Fruit fly (Drosophila melanogaster) whole organism, prepupa: ENCODE results near the gene mof.
A peak's percentile ranks its signal among the peaks of the same experiment; 100 is the strongest.

Experiments used
- CG10631 ChIP-seq: fragments of 200-800 bp; sonication (Bioruptor generic); optimal IDR thresholded peaks from 2 replicates; lab custom pipeline; 2016; ENCODE audit warnings: missing biosample characterization, missing genetic modification characterization
- CG10669 ChIP-seq: fragments of 200-800 bp; sonication (Bioruptor generic); optimal IDR thresholded peaks from 3 replicates; lab custom pipeline; 2018; ENCODE audit warnings: missing biosample characterization, mild to moderate bottlenecking, missing genetic modification characterization, moderate library complexity
- CG11762 ChIP-seq: fragments of 200-800 bp; sonication (Bioruptor generic); optimal IDR thresholded peaks from 3 replicates; lab custom pipeline; 2016; ENCODE audit warnings: missing biosample characterization, missing genetic modification characterization; ENCODE audit not compliant: insufficient read depth
- CG11902 ChIP-seq: fragments of 200-800 bp; sonication (Bioruptor generic); optimal IDR thresholded peaks from 3 replicates; lab custom pipeline; 2016; ENCODE audit warnings: missing biosample characterization, missing genetic modification characterization
- CG1621 ChIP-seq: fragments of 200-800 bp; sonication (Bioruptor generic); optimal IDR thresholded peaks from 3 replicates; lab custom pipeline; 2018; ENCODE audit warnings: missing biosample characterization, mild to moderate bottlenecking, missing genetic modification characterization
- CG16779 ChIP-seq: fragments of 200-800 bp; sonication (Bioruptor generic); optimal IDR thresholded peaks from 3 replicates; lab custom pipeline; 2017; ENCODE audit warnings: missing biosample characterization, mild to moderate bottlenecking, missing genetic modification characterization
- CG3032 ChIP-seq: fragments of 200-800 bp; optimal IDR thresholded peaks from 2 replicates; lab custom pipeline; 2019; ENCODE audit warnings: missing biosample characterization, mild to moderate bottlenecking, missing genetic modification characterization, moderate library complexity
- CG32006 ChIP-seq: fragments of 200-800 bp; sonication (Bioruptor generic); optimal IDR thresholded peaks from 3 replicates; lab custom pipeline; 2017; ENCODE audit warnings: missing biosample characterization, mild to moderate bottlenecking, missing genetic modification characterization
- CG34406 ChIP-seq: fragments of 200-800 bp; sonication (Bioruptor generic); optimal IDR thresholded peaks from 3 replicates; lab custom pipeline; 2016; ENCODE audit warnings: missing biosample characterization, missing genetic modification characterization
- CG6163 ChIP-seq: fragments of 200-800 bp; sonication (Bioruptor generic); IDR thresholded peaks from 3 replicates; pipeline ENCODE4 v1.3.6; 2022; ENCODE audit warnings: missing biosample characterization, missing genetic modification characterization
- CG6276 ChIP-seq: fragments of 200-800 bp; sonication (Bioruptor generic); optimal IDR thresholded peaks from 2 replicates; lab custom pipeline; 2017; ENCODE audit warnings: missing biosample characterization, mild to moderate bottlenecking, missing genetic modification characterization
- CG6792 ChIP-seq: fragments of 200-800 bp; sonication (Bioruptor generic); optimal IDR thresholded peaks from 3 replicates; lab custom pipeline; 2016; ENCODE audit warnings: missing biosample characterization, missing genetic modification characterization
- CG6808 ChIP-seq: fragments of 200-800 bp; sonication (Bioruptor generic); optimal IDR thresholded peaks from 3 replicates; lab custom pipeline; 2017; ENCODE audit warnings: missing biosample characterization, missing genetic modification characterization, mild to moderate bottlenecking, moderate library complexity, missing genetic modification reagents
- CG7368 ChIP-seq: fragments of 200-800 bp; sonication (Bioruptor generic); optimal IDR thresholded peaks from 3 replicates; lab custom pipeline; 2016; ENCODE audit warnings: missing biosample characterization, missing genetic modification characterization
- CG8319 ChIP-seq: fragments of 200-800 bp; sonication (Bioruptor generic); optimal IDR thresholded peaks from 3 replicates; lab custom pipeline; 2016; ENCODE audit warnings: missing biosample characterization, missing genetic modification characterization
- CG8632 ChIP-seq: fragments of 200-800 bp; sonication (Bioruptor generic); optimal IDR thresholded peaks from 3 replicates; lab custom pipeline; 2016; ENCODE audit warnings: missing biosample characterization, missing genetic modification characterization
- Eip75B ChIP-seq: fragments of 200-800 bp; sonication (Bioruptor generic); optimal IDR thresholded peaks from 3 replicates; lab custom pipeline; 2016; ENCODE audit warnings: missing biosample characterization, missing genetic modification characterization
- Eip78C ChIP-seq: fragments of 200-800 bp; sonication (Bioruptor generic); peaks from one replicate; lab custom pipeline; 2016; ENCODE audit warnings: missing biosample characterization, missing genetic modification characterization
- Hr39 ChIP-seq: fragments of 200-800 bp; sonication (Bioruptor generic); optimal IDR thresholded peaks from 2 replicates; lab custom pipeline; 2016; ENCODE audit warnings: missing biosample characterization, missing genetic modification characterization
- Lpt ChIP-seq: fragments of 200-800 bp; sonication (Bioruptor generic); optimal IDR thresholded peaks from 3 replicates; lab custom pipeline; 2016; ENCODE audit warnings: missing biosample characterization, missing genetic modification characterization
- Met ChIP-seq: fragments of 200-800 bp; sonication (Bioruptor generic); optimal IDR thresholded peaks from 3 replicates; lab custom pipeline; 2016; ENCODE audit warnings: missing biosample characterization, missing genetic modification characterization
- Sox14 ChIP-seq: fragments of 200-800 bp; sonication (Bioruptor generic); optimal IDR thresholded peaks from 3 replicates; lab custom pipeline; 2016; ENCODE audit warnings: missing biosample characterization, missing genetic modification characterization
- Sox15 ChIP-seq: fragments of 200-800 bp; sonication (Bioruptor generic); optimal IDR thresholded peaks from 3 replicates; lab custom pipeline; 2016; ENCODE audit warnings: missing biosample characterization, missing genetic modification characterization
- cyc ChIP-seq: fragments of 200-800 bp; sonication (Bioruptor generic); optimal IDR thresholded peaks from 3 replicates; lab custom pipeline; 2016; ENCODE audit warnings: missing biosample characterization, missing genetic modification characterization
- dac ChIP-seq: fragments of 200-800 bp; sonication (Bioruptor generic); optimal IDR thresholded peaks from 2 replicates; lab custom pipeline; 2017; ENCODE audit warnings: missing biosample characterization, mild to moderate bottlenecking, missing genetic modification characterization
- eg ChIP-seq: fragments of 200-800 bp; sonication (Bioruptor generic); IDR thresholded peaks from 3 replicates; pipeline ENCODE4 v1.3.6; 2022; ENCODE audit warnings: missing biosample characterization, missing genetic modification characterization
- esn ChIP-seq: fragments of 200-800 bp; sonication (Bioruptor generic); optimal IDR thresholded peaks from 2 replicates; lab custom pipeline; 2016; ENCODE audit warnings: missing biosample characterization, mild to moderate bottlenecking, missing genetic modification characterization, moderate library complexity
- fd85E ChIP-seq: fragments of 200-800 bp; sonication (Bioruptor generic); optimal IDR thresholded peaks from 3 replicates; lab custom pipeline; 2016; ENCODE audit warnings: missing biosample characterization, missing genetic modification characterization
- fkh ChIP-seq: fragments of 200-800 bp; sonication (Bioruptor generic); optimal IDR thresholded peaks from 3 replicates; lab custom pipeline; 2017; ENCODE audit warnings: missing biosample characterization, mild to moderate bottlenecking, missing genetic modification characterization, moderate library complexity
- lz ChIP-seq: fragments of 200-800 bp; sonication (Bioruptor generic); optimal IDR thresholded peaks from 3 replicates; lab custom pipeline; 2016; ENCODE audit warnings: missing biosample characterization, missing genetic modification characterization
- salr ChIP-seq, 2 experiments: fragments of 200-800 bp; sonication (Bioruptor generic); optimal IDR thresholded peaks; 3 replicates each; lab custom pipeline; 2016 to 2018; ENCODE audit warnings: missing biosample characterization in 2 of 2, missing genetic modification characterization in 2 of 2, mild to moderate bottlenecking in 1 of 2
- spab ChIP-seq: fragments of 200-800 bp; sonication (Bioruptor generic); optimal IDR thresholded peaks from 2 replicates; lab custom pipeline; 2017; ENCODE audit warnings: missing biosample characterization, mild to moderate bottlenecking, missing genetic modification characterization, missing genetic modification reagents
- ss ChIP-seq, 2 experiments: fragments of 200-800 bp; sonication (Bioruptor generic); optimal IDR thresholded peaks; 2 replicates in 1 of 2; 3 replicates in 1 of 2; lab custom pipeline; 2017 to 2018; ENCODE audit warnings: mild to moderate bottlenecking in 2 of 2, missing biosample characterization in 2 of 2, missing genetic modification characterization in 2 of 2, moderate library complexity in 1 of 2
- topi ChIP-seq: fragments of 200-800 bp; sonication (Bioruptor generic); optimal IDR thresholded peaks from 3 replicates; lab custom pipeline; 2016; ENCODE audit warnings: missing biosample characterization, missing genetic modification characterization
- vri ChIP-seq: fragments of 200-800 bp; sonication (Bioruptor generic); optimal IDR thresholded peaks from 3 replicates; lab custom pipeline; 2016; ENCODE audit warnings: missing biosample characterization, mild to moderate bottlenecking, missing genetic modification characterization

Gene mof

DNA sequence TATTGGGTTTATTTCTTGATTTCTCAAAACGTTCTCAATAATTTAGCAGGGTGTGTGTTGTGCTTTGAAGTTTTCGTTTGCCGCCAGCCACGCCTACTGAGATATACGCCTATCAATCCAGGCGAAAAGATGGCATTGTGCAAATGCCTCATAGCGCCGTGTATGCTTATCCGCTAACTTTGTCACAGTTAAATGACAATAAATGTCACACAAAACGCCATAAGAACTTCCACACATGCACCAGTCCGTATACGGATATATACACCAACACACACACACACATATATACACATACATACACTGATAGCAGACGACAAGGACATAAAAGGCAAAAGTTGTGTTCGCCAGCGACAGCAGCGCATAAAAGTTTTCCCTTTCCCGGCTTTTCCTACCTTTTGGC is 11.6 kb downstream of the mof start, which contains the start of gene CG43137:
Gene CG43137 (minus strand): TSS at position 101 of the 400 bp plus-strand sequence.
- TF ChIP-seq CG6792 (GFP tag; lab: Kevin White, UChicago) (no peak), Sox15 (no peak), topi (GFP tag; lab: Kevin White, UChicago) (no peak), spab (no peak), dac (GFP tag; lab: Kevin White, UChicago) (no peak), salr (GFP tag; optimal IDR thresholded peaks at IDR 0.05; lab: Kevin White, UChicago) (no peak), CG10631 (no peak), CG8632 (GFP tag; lab: Kevin White, UChicago) (no peak), ss (GFP tag; optimal IDR thresholded peaks at IDR 0.05; lab: Kevin White, UChicago) (no peak), Hr39 (GFP tag; lab: Kevin White, UChicago) (no peak), fkh (GFP tag; lab: Kevin White, UChicago) (no peak), eg (GFP tag; lab: Robert Waterston, UW) (no peak), CG11762 (GFP tag; lab: Kevin White, UChicago) (no peak), CG11902 (GFP tag; lab: Kevin White, UChicago) (no peak), fd85E (no peak), Met (GFP tag; lab: Kevin White, UChicago) (no peak), CG1621 (no peak)

DNA sequence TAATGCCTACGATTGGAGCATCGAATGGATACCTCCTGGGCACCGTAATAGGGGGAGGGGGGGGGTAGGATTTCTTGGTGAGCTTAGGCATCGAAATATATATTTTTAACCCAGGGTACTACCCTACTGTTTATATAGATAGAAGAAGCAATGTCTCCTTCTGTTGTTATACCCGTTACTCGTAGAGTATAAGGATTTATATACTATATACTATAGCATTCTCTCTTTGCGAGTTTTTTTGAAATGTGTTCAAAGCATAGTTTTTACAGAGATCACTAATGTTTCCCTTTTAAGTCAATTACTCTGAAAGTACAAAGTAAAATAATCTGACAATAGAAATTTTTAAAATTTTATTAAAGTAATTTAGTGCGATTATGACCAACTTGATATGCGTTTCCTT is 23.2 kb downstream of the mof start, which contains the start of gene CG43136:
Gene CG43136 (plus strand): TSS at position 301 of the 400 bp plus-strand sequence.
- no peak for TF ChIP-seq Sox14 (GFP tag; lab: Kevin White, UChicago)
- no peak for TF ChIP-seq CG6808 (GFP tag; lab: Kevin White, UChicago)
- no peak for TF ChIP-seq CG32006
- no peak for TF ChIP-seq Met (GFP tag; lab: Kevin White, UChicago)
- TF ChIP-seq CG3032, result no peak
- TF ChIP-seq CG8632 (GFP tag; lab: Kevin White, UChicago), result no peak
- TF ChIP-seq vri (GFP tag; lab: Kevin White, UChicago), result no peak
- no peak for TF ChIP-seq CG8319 (GFP tag; lab: Kevin White, UChicago)
- TF ChIP-seq CG7368 (GFP tag; lab: Kevin White, UChicago), result no peak
- TF ChIP-seq Eip75B (GFP tag; lab: Kevin White, UChicago), result no peak
- no peak for TF ChIP-seq lz (GFP tag; lab: Kevin White, UChicago)
- no peak for TF ChIP-seq CG11762 (GFP tag; lab: Kevin White, UChicago)
- TF ChIP-seq, all 60 proteins: peak for 0

DNA sequence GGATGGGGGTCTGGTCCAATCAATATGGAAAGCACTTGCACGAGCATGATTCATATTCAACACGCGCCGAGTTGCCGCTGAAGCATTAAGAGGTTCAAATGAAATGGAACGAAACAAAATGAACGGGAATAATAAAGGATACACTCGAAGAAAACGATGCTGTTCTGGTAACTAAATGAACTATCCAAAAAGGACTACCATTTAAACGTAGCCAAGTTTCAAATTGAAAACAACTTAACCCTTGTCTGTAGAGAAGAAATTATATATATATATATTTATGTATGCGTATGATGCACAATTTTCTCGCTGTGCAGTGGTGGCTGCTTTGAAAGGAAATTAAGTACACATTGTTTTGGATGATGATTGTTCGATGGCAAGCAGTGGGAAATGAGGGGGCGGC is 24.0 kb downstream of the mof start:
- TF ChIP-seq CG34406 (GFP tag; lab: Kevin White, UChicago) (no peak), eg (GFP tag; lab: Robert Waterston, UW) (no peak), CG32006 (no peak), CG10669 (GFP tag; lab: Kevin White, UChicago) (no peak), Lpt (GFP tag; lab: Kevin White, UChicago) (no peak), esn (GFP tag; lab: Kevin White, UChicago) (no peak), CG16779 (no peak), CG6808 (GFP tag; lab: Kevin White, UChicago) (no peak), CG6276 (no peak)

DNA sequence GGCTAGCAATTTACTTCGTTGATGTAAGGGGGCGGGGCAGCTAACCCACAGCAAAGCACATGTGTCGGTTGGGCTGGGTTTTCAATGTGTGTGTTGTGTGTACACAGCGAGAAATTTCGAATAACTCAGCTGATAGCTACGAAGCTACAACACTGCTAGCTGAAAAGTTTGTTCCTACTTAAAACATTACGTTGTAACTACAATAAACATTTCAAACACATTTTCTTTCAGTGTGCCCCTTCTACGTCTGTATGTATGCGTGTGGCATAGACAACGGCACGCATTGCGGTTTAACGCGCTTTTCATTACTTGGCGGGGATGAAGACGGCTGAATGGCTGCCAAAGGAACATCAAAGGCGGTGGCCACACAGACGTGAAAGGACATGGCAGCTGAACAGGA is 29.1 kb downstream of the mof start:
- no peak for TF ChIP-seq CG6163
- peak; percentile 9 for TF ChIP-seq Eip78C (GFP tag; lab: Kevin White, UChicago)
- 0 out of 3 replicates have a peak, but pooled peaks have one; percentile 12 for TF ChIP-seq eg (GFP tag; lab: Robert Waterston, UW)
- no peak for TF ChIP-seq cyc
- TF ChIP-seq, all 60 proteins: peak for 2
